Worm (Caenorhabditis elegans) whole organism, young adult: ENCODE results near the gene cdk-11.1.

ENCODE experiments used
- F22D6.2 ChIP-seq: sonication (generic microtip); optimal IDR thresholded peaks from 2 replicates; lab custom pipeline; 2016; ENCODE audit warnings: mild to moderate bottlenecking, missing genetic modification characterization, missing compliant biosample characterization
- F23B12.7 ChIP-seq: sonication (generic microtip); optimal IDR thresholded peaks from 2 replicates; lab custom pipeline; 2017; ENCODE audit warnings: missing genetic modification characterization, mild to moderate bottlenecking, missing compliant biosample characterization, antibody characterized with exemption, moderate library complexity; ENCODE audit not compliant: insufficient read depth
- F52B5.7 ChIP-seq: sonication (generic microtip); optimal IDR thresholded peaks from 2 replicates; lab custom pipeline; 2016; ENCODE audit warnings: mild to moderate bottlenecking, missing genetic modification characterization, missing compliant biosample characterization
- atf-7 ChIP-seq: sonication (generic microtip); optimal IDR thresholded peaks from 2 replicates; lab custom pipeline; 2017; ENCODE audit warnings: mild to moderate bottlenecking, missing genetic modification characterization, missing compliant biosample characterization
- ccch-3 ChIP-seq: fragments of 200-800 bp; sonication (Bioruptor generic); optimal IDR thresholded peaks from 2 replicates; lab custom pipeline; 2018; ENCODE audit warnings: mild to moderate bottlenecking, missing genetic modification characterization, missing compliant biosample characterization
- ceh-100 ChIP-seq: fragments of 200-800 bp; sonication (Bioruptor generic); IDR thresholded peaks from 2 replicates; pipeline ENCODE4 v1.3.6; 2022; ENCODE audit warnings: missing genetic modification reagents, missing genetic modification characterization, missing compliant biosample characterization
- ceh-27 ChIP-seq: fragments of 200-800 bp; sonication (Bioruptor generic); optimal IDR thresholded peaks from 2 replicates; lab custom pipeline; 2018; ENCODE audit warnings: mild to moderate bottlenecking, missing genetic modification characterization, moderate library complexity, missing compliant biosample characterization
- hlh-26 ChIP-seq: fragments of 200-800 bp; sonication (Bioruptor generic); conservative IDR thresholded peaks from 2 replicates; pipeline ENCODE4 v1.3.6; 2022; ENCODE audit warnings: missing genetic modification reagents, missing genetic modification characterization, missing compliant biosample characterization
- lag-1 ChIP-seq: fragments of 200-800 bp; sonication (Bioruptor generic); IDR thresholded peaks from 2 replicates; pipeline ENCODE4 v1.3.6; 2022; ENCODE audit warnings: missing genetic modification reagents, missing genetic modification characterization, missing compliant biosample characterization
- madf-6 ChIP-seq: fragments of 200-800 bp; sonication (Bioruptor generic); IDR thresholded peaks from 2 replicates; pipeline ENCODE4 v1.3.6; 2022; ENCODE audit warnings: missing genetic modification reagents, missing genetic modification characterization, missing compliant biosample characterization
- madf-8 ChIP-seq: fragments of 200-800 bp; sonication (Bioruptor generic); conservative IDR thresholded peaks from 2 replicates; pipeline ENCODE4 v1.3.6; 2022; ENCODE audit warnings: missing genetic modification reagents, missing genetic modification characterization, missing compliant biosample characterization
- nfya-2 ChIP-seq: fragments of 200-800 bp; sonication (Bioruptor generic); IDR thresholded peaks from 2 replicates; pipeline ENCODE4 v1.3.6; 2022; ENCODE audit warnings: missing genetic modification reagents, missing genetic modification characterization, missing compliant biosample characterization
- nhr-90 ChIP-seq: sonication (generic microtip); optimal IDR thresholded peaks from 2 replicates; lab custom pipeline; 2016; ENCODE audit warnings: missing genotype, mild to moderate bottlenecking, missing genetic modification characterization, missing compliant biosample characterization
- unc-130 ChIP-seq: sonication (generic microtip); optimal IDR thresholded peaks from 2 replicates; lab custom pipeline; 2016; ENCODE audit warnings: missing genetic modification reagents, missing genetic modification characterization, missing compliant biosample characterization

ce11 chrII:7697156-7697555 lies 1.9 kb upstream of the cdk-11.1 start:
- TF ChIP-seq F23B12.7 (tag; lab: Kevin White, UChicago) (no peak), hlh-26 (no peak), madf-6 (GFP tag; lab: Robert Waterston, UW) (no peak), F22D6.2 (no peak), lag-1 (GFP tag; lab: Robert Waterston, UW) (no peak), unc-130 (GFP tag; lab: Kevin White, UChicago) (no peak), ceh-27 (GFP tag; lab: Kevin White, UChicago) (no peak), ccch-3 (GFP tag; lab: Kevin White, UChicago) (no peak), F52B5.7 (tag; lab: Kevin White, UChicago) (no peak), nhr-90 (tag; lab: Kevin White, UChicago) (no peak), atf-7 (tag; lab: Kevin White, UChicago) (no peak), madf-8 (GFP tag; lab: Robert Waterston, UW) (no peak), ceh-100 (GFP tag; lab: Robert Waterston, UW) (no peak), nfya-2 (no peak)
